Worm (Caenorhabditis elegans): ENCODE results near the gene K10D11.3.

Gene K10D11.3

ce11 chrIV:13028746-13029673, 43.1 kb upstream of the K10D11.3 start:
- peak; percentile 93 for TF ChIP-seq unc-39 (tag; optimal IDR thresholded peaks at IDR 0.05)
- TF ChIP-seq ham-2 (GFP tag; optimal IDR thresholded peaks at IDR 0.05): peak; percentile 2
- no peak for TF ChIP-seq nhr-12 (tag; optimal IDR thresholded peaks at IDR 0.05)

- no peak for TF ChIP-seq nhr-2 (tag; optimal IDR thresholded peaks at IDR 0.05)
- peak; percentile 75 for TF ChIP-seq ces-1 (GFP tag; optimal IDR thresholded peaks at IDR 0.05)
- TF ChIP-seq mls-2 (tag; optimal IDR thresholded peaks at IDR 0.05): peak; percentile 62
- TF ChIP-seq lsy-2 (tag; optimal IDR thresholded peaks at IDR 0.05): no peak
- TF ChIP-seq unc-62 (GFP tag; optimal IDR thresholded peaks at IDR 0.05): peak; percentile 10
- TF ChIP-seq zip-8 (tag; optimal IDR thresholded peaks at IDR 0.05): no peak
These were observed 42.1 kb upstream of the K10D11.3 start for ce11 chrIV:13027801-13028641.

DNA sequence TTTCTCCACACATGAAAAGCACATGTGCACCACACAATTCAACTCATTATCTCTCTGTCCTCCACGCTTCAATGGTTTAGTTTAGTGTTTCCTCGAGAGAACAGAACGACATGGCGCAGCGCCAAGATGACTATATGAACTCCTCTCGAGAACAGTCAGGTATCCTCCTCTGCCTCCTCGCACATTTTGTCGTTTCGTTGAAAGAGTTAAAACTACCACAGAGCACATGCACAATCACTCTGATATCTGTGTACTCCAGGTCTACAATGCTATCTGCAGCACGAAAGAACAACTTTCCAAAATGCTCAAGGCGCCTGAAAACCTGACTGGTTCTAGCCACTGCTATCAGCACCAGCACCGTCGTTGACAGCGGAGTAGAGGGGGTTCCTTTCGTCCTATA, 40.8 kb upstream of the K10D11.3 start:
- TF ChIP-seq ceh-83 (GFP tag; optimal IDR thresholded peaks at IDR 0.05): no peak
- TF ChIP-seq cnd-1 (tag; optimal IDR thresholded peaks at IDR 0.05): no peak
- no peak for TF ChIP-seq blmp-1 (tag; optimal IDR thresholded peaks at IDR 0.05)
- TF ChIP-seq unc-62 (GFP tag; optimal IDR thresholded peaks at IDR 0.05): no peak
- TF ChIP-seq lin-13 (tag; optimal IDR thresholded peaks at IDR 0.05): no peak
- TF ChIP-seq ceh-43 (GFP tag; optimal IDR thresholded peaks at IDR 0.05): no peak
- no peak for TF ChIP-seq nhr-76 (tag; optimal IDR thresholded peaks at IDR 0.05)
- no peak for TF ChIP-seq ceh-39 (tag; optimal IDR thresholded peaks at IDR 0.05)
- TF ChIP-seq nhr-28 (tag; optimal IDR thresholded peaks at IDR 0.05): no peak
- TF ChIP-seq zip-8 (tag; optimal IDR thresholded peaks at IDR 0.05): no peak
- no peak for TF ChIP-seq nhr-12 (tag; optimal IDR thresholded peaks at IDR 0.05)

DNA sequence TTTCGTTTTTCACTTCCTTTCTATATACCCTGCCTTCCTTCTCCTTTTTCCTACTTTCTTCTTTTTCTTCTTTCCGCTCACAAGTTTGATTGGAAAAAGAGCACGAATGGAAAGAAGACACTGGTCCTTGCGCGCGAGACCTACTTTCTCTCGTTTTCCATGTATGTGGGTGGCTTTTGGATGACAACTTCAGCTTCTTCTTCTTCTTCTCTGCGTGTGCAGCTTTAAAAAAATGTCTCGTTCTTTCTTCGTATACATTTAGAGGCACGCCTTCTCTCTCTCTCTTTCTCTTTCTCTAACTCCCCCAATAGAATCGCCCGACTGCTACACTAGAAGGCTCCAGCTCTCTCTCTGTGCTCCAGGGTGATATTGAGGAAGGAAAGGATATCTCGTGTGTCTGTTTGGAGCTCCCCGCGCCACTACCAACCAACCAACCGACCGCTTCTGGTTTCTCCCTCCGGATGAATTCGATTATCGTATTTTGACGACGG, 40.0 kb upstream of the K10D11.3 start:
- TF ChIP-seq sptf-1 (tag; optimal IDR thresholded peaks at IDR 0.05) (peak; percentile 47), mls-2 (tag; optimal IDR thresholded peaks at IDR 0.05) (no peak), ces-1 (GFP tag; optimal IDR thresholded peaks at IDR 0.05) (peak; percentile 89), cnd-1 (tag; optimal IDR thresholded peaks at IDR 0.05) (no peak), drap-1 (GFP tag; optimal IDR thresholded peaks at IDR 0.05) (no peak), lsy-2 (tag; optimal IDR thresholded peaks at IDR 0.05) (no peak), tbx-8 (GFP tag; optimal IDR thresholded peaks at IDR 0.05) (no peak), M03D4.4 (tag; optimal IDR thresholded peaks at IDR 0.05) (peak; percentile 35)

DNA sequence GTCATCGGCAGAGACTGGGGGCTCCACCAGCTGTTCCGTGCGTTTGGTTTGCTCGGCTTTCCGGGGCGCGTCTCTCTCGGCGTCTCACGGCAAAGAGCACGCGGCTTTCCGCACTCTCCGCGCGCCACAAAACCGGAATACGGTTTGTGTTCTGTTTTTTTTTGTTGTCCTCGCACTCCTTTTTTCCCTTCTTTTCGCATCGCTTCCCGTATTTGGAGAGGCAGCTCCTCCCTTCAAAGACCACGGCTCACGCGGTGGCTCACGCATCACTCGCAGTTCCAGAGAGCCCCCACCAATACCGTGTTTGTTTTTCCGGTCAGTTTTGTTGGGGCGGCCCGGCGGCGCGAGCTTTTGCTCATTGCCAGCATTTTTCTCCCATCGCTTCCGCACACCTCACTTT, 37.0 kb upstream of the K10D11.3 start:
- peak; percentile 51 for TF ChIP-seq sptf-1 (tag; optimal IDR thresholded peaks at IDR 0.05)
- no peak for TF ChIP-seq ces-1 (GFP tag; optimal IDR thresholded peaks at IDR 0.05)
- TF ChIP-seq lin-13 (tag; optimal IDR thresholded peaks at IDR 0.05): no peak
- TF ChIP-seq nhr-28 (tag; optimal IDR thresholded peaks at IDR 0.05): no peak
- no peak for TF ChIP-seq elt-1 (tag; optimal IDR thresholded peaks at IDR 0.05; ENCODE audit: borderline replicate concordance, insufficient read depth)
- TF ChIP-seq mep-1 (tag; optimal IDR thresholded peaks at IDR 0.05): no peak
- peak; percentile 27 for TF ChIP-seq drap-1 (GFP tag; optimal IDR thresholded peaks at IDR 0.05)
- no peak for TF ChIP-seq bed-3 (GFP tag; optimal IDR thresholded peaks at IDR 0.05)
- no peak for TF ChIP-seq nhr-237 (tag; optimal IDR thresholded peaks at IDR 0.05)
- TF ChIP-seq tbx-8 (GFP tag; optimal IDR thresholded peaks at IDR 0.05): no peak
- no peak for TF ChIP-seq unc-62 (GFP tag; optimal IDR thresholded peaks at IDR 0.05)
- no peak for TF ChIP-seq lin-32 (GFP tag; optimal IDR thresholded peaks at IDR 0.05)
- no peak for TF ChIP-seq lsy-2 (tag; optimal IDR thresholded peaks at IDR 0.05)
- TF ChIP-seq ceh-39 (tag; optimal IDR thresholded peaks at IDR 0.05): no peak
- TF ChIP-seq mls-2 (tag; optimal IDR thresholded peaks at IDR 0.05): no peak
- no peak for TF ChIP-seq nhr-12 (tag; optimal IDR thresholded peaks at IDR 0.05)
- TF ChIP-seq snpc-4 (tag; optimal IDR thresholded peaks at IDR 0.05): no peak
- TF ChIP-seq ceh-83 (GFP tag; optimal IDR thresholded peaks at IDR 0.05): no peak
- peak; percentile 31 for TF ChIP-seq unc-120 (tag; optimal IDR thresholded peaks at IDR 0.05; ENCODE audit: poor library complexity, severe bottlenecking)
- TF ChIP-seq nhr-2 (tag; optimal IDR thresholded peaks at IDR 0.05): no peak
- peak; percentile 8 for TF ChIP-seq pha-4 (tag; optimal IDR thresholded peaks at IDR 0.05)
- TF ChIP-seq ham-2 (GFP tag; optimal IDR thresholded peaks at IDR 0.05): no peak
- TF ChIP-seq ztf-11 (tag; optimal IDR thresholded peaks at IDR 0.05): no peak

All from whole organism, mixed stage, embryonic.